Worm (Caenorhabditis elegans) whole organism, midembryonic: ENCODE data around the gene clec-86.

Experiments used
- T22C8.4 ChIP-seq: fragments of 200-800 bp; sonication (Bioruptor generic); IDR thresholded peaks from 2 replicates; pipeline ENCODE4 v1.3.6; 2022; ENCODE audit warnings: missing genetic modification characterization, missing compliant biosample characterization
- cog-1 ChIP-seq: sonication (generic microtip); optimal IDR thresholded peaks from 2 replicates; lab custom pipeline; 2016; ENCODE audit warnings: missing genetic modification characterization, missing compliant biosample characterization
- flt-1 ChIP-seq: fragments of 200-800 bp; sonication (Bioruptor generic); IDR thresholded peaks from 2 replicates; pipeline ENCODE4 v1.3.6; 2022; ENCODE audit warnings: missing genetic modification characterization, missing compliant biosample characterization
- ref-1 ChIP-seq: fragments of 200-800 bp; sonication (Bioruptor generic); conservative IDR thresholded peaks from 2 replicates; pipeline ENCODE4 v1.3.6; 2022; ENCODE audit warnings: missing genetic modification reagents, missing genetic modification characterization, missing compliant biosample characterization
- ztf-23 ChIP-seq: fragments of 200-800 bp; sonication (Bioruptor generic); IDR thresholded peaks from 2 replicates; pipeline ENCODE4 v1.3.6; 2022; ENCODE audit warnings: missing genetic modification reagents, missing genetic modification characterization, missing compliant biosample characterization
- ztf-29 ChIP-seq: fragments of 200-800 bp; sonication (Bioruptor generic); IDR thresholded peaks from 2 replicates; pipeline ENCODE4 v1.3.6; 2022; ENCODE audit warnings: missing genetic modification reagents, missing genetic modification characterization, missing compliant biosample characterization

DNA sequence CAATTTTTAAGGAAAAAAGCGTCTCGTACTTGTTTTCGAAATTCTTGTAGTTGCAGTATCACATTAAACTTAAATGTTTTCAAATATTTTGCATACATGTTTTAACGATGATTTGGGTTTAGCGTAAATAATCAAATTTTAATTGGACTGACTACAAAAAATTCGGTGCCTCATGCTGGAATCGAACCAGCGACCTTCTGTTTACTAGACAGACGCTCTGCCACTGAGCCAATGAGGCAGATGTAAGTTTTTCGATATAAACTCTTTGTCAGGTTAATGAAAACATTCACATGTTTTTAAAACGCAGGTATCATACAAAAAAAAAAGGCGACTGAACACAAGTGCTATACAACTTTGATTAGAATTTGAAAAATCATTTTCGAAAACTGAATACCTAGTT lies 37.1 kb downstream of the clec-86 start:
- TF ChIP-seq flt-1 (GFP tag; lab: Robert Waterston, UW) = no peak
- no peak for TF ChIP-seq cog-1 (tag; lab: Kevin White, UChicago)
- no peak for TF ChIP-seq ztf-23
- TF ChIP-seq T22C8.4 (GFP tag; lab: Robert Waterston, UW) = no peak
- no peak for TF ChIP-seq ref-1 (GFP tag; lab: Robert Waterston, UW)
- no peak for TF ChIP-seq ztf-29 (GFP tag; lab: Robert Waterston, UW)
